Fruit fly (Drosophila melanogaster): ENCODE results near the gene inaF-B.
A peak's percentile ranks its signal among the peaks of the same experiment; 100 is the strongest.

Gene inaF-B

dm6 chrX:11723946-11724345, 8.6 kb downstream of the inaF-B start, which contains the start of gene CG15221:
Gene CG15221 (plus strand): TSS chrX:11724246.
- no peak for TF ChIP-seq Myc (optimal IDR thresholded peaks at IDR 0.05)
- no peak for TF ChIP-seq psq (optimal IDR thresholded peaks at IDR 0.05)
- TF ChIP-seq h (optimal IDR thresholded peaks at IDR 0.05), result no peak
- TF ChIP-seq Sin3A (optimal IDR thresholded peaks at IDR 0.05), result no peak
- no peak for TF ChIP-seq ttk (optimal IDR thresholded peaks at IDR 0.05)

dm6 chrX:11720138-11720537, 12.4 kb downstream of the inaF-B start, which contains the start of gene Tango10:
Gene Tango10 (plus strand): TSS chrX:11720245.
- TF ChIP-seq ttk (optimal IDR thresholded peaks at IDR 0.05) (no peak), Sin3A (optimal IDR thresholded peaks at IDR 0.05) (no peak)

- no peak for TF ChIP-seq Myc (optimal IDR thresholded peaks at IDR 0.05)
- no peak for TF ChIP-seq insv (optimal IDR thresholded peaks at IDR 0.05)
- no peak for TF ChIP-seq h (optimal IDR thresholded peaks at IDR 0.05)
- no peak for TF ChIP-seq Sin3A (optimal IDR thresholded peaks at IDR 0.05)
- TF ChIP-seq ttk (optimal IDR thresholded peaks at IDR 0.05), result no peak
- TF ChIP-seq psq (optimal IDR thresholded peaks at IDR 0.05), result no peak
These were observed 14.7 kb downstream of the inaF-B start for dm6 chrX:11717892-11718291.

dm6 chrX:11716731-11717326, 15.7 kb downstream of the inaF-B start, which contains the start of gene prtp:
Gene prtp (plus strand): TSS chrX:11716756.
- no peak for TF ChIP-seq Sin3A (optimal IDR thresholded peaks at IDR 0.05)
- TF ChIP-seq Myc (optimal IDR thresholded peaks at IDR 0.05), result no peak
- TF ChIP-seq insv (optimal IDR thresholded peaks at IDR 0.05), result no peak
- TF ChIP-seq ttk (optimal IDR thresholded peaks at IDR 0.05), result no peak
- no peak for TF ChIP-seq psq (optimal IDR thresholded peaks at IDR 0.05)
- TF ChIP-seq h (optimal IDR thresholded peaks at IDR 0.05), result no peak

- TF ChIP-seq psq (optimal IDR thresholded peaks at IDR 0.05), result peak; percentile 69
- no peak for TF ChIP-seq h (optimal IDR thresholded peaks at IDR 0.05)
- no peak for TF ChIP-seq Myc (optimal IDR thresholded peaks at IDR 0.05)
These were observed 16.4 kb downstream of the inaF-B start for dm6 chrX:11715937-11716730.

dm6 chrX:11715263-11715659, 17.3 kb downstream of the inaF-B start, which contains the start of gene Amun:
Gene Amun (minus strand): TSS chrX:11715565.
- TF ChIP-seq h (optimal IDR thresholded peaks at IDR 0.05) (no peak), ttk (optimal IDR thresholded peaks at IDR 0.05) (no peak), Sin3A (optimal IDR thresholded peaks at IDR 0.05) (no peak), psq (optimal IDR thresholded peaks at IDR 0.05) (no peak), Myc (optimal IDR thresholded peaks at IDR 0.05) (no peak), insv (optimal IDR thresholded peaks at IDR 0.05) (no peak)

- no peak for TF ChIP-seq insv (optimal IDR thresholded peaks at IDR 0.05)
- TF ChIP-seq ttk (optimal IDR thresholded peaks at IDR 0.05), result no peak
- peak; percentile 63 for TF ChIP-seq psq (optimal IDR thresholded peaks at IDR 0.05)
- TF ChIP-seq Myc (optimal IDR thresholded peaks at IDR 0.05), result no peak
- TF ChIP-seq Sin3A (optimal IDR thresholded peaks at IDR 0.05), result no peak
These were observed 17.9 kb downstream of the inaF-B start for dm6 chrX:11714529-11715262.

- TF ChIP-seq insv (optimal IDR thresholded peaks at IDR 0.05), result no peak
- peak; percentile 36 for TF ChIP-seq psq (optimal IDR thresholded peaks at IDR 0.05)
These were observed 18.6 kb downstream of the inaF-B start for dm6 chrX:11713808-11714528.

- TF ChIP-seq Sin3A (optimal IDR thresholded peaks at IDR 0.05) (no peak), h (optimal IDR thresholded peaks at IDR 0.05) (no peak), ttk (optimal IDR thresholded peaks at IDR 0.05) (no peak), Myc (optimal IDR thresholded peaks at IDR 0.05) (no peak), psq (optimal IDR thresholded peaks at IDR 0.05) (no peak), insv (optimal IDR thresholded peaks at IDR 0.05) (no peak)
These were observed 22.5 kb downstream of the inaF-B start, which contains the start of gene FucT6 for dm6 chrX:11709799-11710720. Gene FucT6 (minus strand): TSS chrX:11709951.

dm6 chrX:11704929-11705612, 27.5 kb downstream of the inaF-B start, which contains the start of gene CG2444:
Gene CG2444 (minus strand): TSS chrX:11705300.
- TF ChIP-seq Sin3A (optimal IDR thresholded peaks at IDR 0.05) (no peak), Myc (optimal IDR thresholded peaks at IDR 0.05) (no peak), h (optimal IDR thresholded peaks at IDR 0.05) (no peak), psq (optimal IDR thresholded peaks at IDR 0.05) (no peak), insv (optimal IDR thresholded peaks at IDR 0.05) (no peak), ttk (optimal IDR thresholded peaks at IDR 0.05) (no peak)

Data from Kc167 (cell line).